Worm (Caenorhabditis elegans): ENCODE data around the gene T04C12.9.
A peak's percentile ranks its signal among the peaks of the same experiment; 100 is the strongest.

T04C12.9 gene

DNA sequence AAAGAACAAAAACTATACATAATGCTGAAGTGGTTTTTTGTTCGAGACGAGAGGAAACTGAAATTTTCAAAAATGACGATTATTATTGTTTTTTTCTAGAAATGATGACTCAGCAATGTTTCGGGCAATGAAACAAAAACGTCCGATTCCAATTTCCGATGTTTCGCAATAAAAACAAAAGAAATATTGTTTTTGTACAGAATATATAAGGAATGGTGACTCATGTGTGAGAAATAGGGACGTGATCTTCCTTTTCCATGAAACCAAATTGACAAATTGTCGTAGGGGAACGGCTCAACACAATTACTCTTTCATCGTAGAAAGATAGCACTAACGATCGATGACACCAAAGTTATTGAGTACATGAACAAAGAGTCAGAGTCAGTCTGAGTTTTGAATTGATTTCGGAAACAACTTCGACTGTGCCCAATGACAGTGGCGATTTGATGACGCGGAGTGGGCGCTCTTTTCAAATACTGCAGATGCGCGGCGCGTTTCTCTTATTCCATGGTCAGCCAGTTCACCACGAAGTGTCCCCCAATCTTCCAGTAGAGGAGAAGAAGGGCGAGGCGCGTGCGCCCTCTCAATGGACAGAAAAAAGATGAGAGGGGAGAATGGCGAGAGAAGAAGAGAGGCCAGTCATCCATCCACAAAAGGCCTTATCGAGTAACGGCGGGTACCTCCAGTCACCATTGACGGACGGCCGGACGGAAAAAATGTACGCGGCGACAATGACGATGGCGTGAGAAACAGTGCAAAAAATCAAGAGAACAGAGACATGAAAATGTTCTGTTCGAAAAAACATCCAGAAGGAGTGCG, 12.4 kb upstream of the T04C12.9 start (continued):
- TF ChIP-seq dmd-4 (tag; optimal IDR thresholded peaks at IDR 0.05) (no peak), nhr-237 (tag; optimal IDR thresholded peaks at IDR 0.05) (no peak), nhr-10 (tag; optimal IDR thresholded peaks at IDR 0.05) (no peak), nhr-12 (tag; optimal IDR thresholded peaks at IDR 0.05) (no peak), F13H6.1 (tag; optimal IDR thresholded peaks at IDR 0.05) (peak; percentile 10), ztf-11 (tag; optimal IDR thresholded peaks at IDR 0.05) (no peak), skn-1 (tag; optimal IDR thresholded peaks at IDR 0.05) (no peak), gmeb-1 (tag; optimal IDR thresholded peaks at IDR 0.05) (no peak)

DNA sequence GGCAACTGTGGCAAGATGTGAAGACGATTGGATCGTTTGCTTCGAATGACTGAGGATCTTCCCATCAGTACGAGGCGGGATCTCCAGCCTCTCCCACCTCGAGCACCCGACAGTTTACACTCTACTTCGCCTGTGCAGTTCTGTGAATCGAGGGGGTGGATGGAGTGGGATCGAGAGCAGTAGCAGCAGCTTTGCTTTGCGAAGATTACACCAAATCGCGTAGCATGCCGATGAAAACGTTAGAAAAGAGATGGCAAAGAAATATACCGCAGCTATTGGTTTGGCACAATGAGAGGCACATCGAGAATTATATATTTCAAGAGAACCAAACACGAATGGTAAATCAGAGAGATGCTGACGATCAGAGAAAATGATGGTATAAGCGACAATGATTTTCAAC, 11.4 kb upstream of the T04C12.9 start, which contains the start of gene act-3:
Gene act-3 (minus strand): TSS at position 51 of the 400 bp plus-strand sequence.
- TF ChIP-seq F13H6.1 (tag; optimal IDR thresholded peaks at IDR 0.05): peak; percentile 44
- TF ChIP-seq sma-9 (GFP tag; optimal IDR thresholded peaks at IDR 0.05): peak; percentile 16
- TF ChIP-seq sma-9 (tag; optimal IDR thresholded peaks at IDR 0.05): no peak
- no peak for TF ChIP-seq sma-3 (GFP tag; optimal IDR thresholded peaks at IDR 0.05)
- TF ChIP-seq alr-1 (tag; optimal IDR thresholded peaks at IDR 0.05): no peak
- peak; percentile 39 for TF ChIP-seq nhr-129 (tag; optimal IDR thresholded peaks at IDR 0.05)
- no peak for TF ChIP-seq nhr-25 (tag; optimal IDR thresholded peaks at IDR 0.05)
- TF ChIP-seq unc-55 (GFP tag; optimal IDR thresholded peaks at IDR 0.05): no peak

- TF ChIP-seq nhr-6 (tag; optimal IDR thresholded peaks at IDR 0.05) (no peak), nhr-12 (tag; optimal IDR thresholded peaks at IDR 0.05) (no peak), nhr-129 (tag; optimal IDR thresholded peaks at IDR 0.05) (peak; percentile 20), sma-9 (GFP tag; optimal IDR thresholded peaks at IDR 0.05) (peak; percentile 25), sma-9 (tag; optimal IDR thresholded peaks at IDR 0.05) (no peak)
These were observed 10.3 kb upstream of the T04C12.9 start for ce11 chrV:11073354-11073753.

ce11 chrV:11071453-11071852, 8.4 kb upstream of the T04C12.9 start:
- TF ChIP-seq R02D3.7 (tag; optimal IDR thresholded peaks at IDR 0.05) (no peak), nhr-129 (tag; optimal IDR thresholded peaks at IDR 0.05) (no peak), ztf-1 (GFP tag; conservative IDR thresholded peaks at IDR 0.05) (no peak), snpc-4 (tag; optimal IDR thresholded peaks at IDR 0.05) (no peak), dmd-4 (tag; optimal IDR thresholded peaks at IDR 0.05) (no peak), unc-39 (tag; optimal IDR thresholded peaks at IDR 0.05) (no peak), nhr-237 (tag; optimal IDR thresholded peaks at IDR 0.05) (no peak), C34F6.9 (tag; optimal IDR thresholded peaks at IDR 0.05) (no peak), mab-5 (tag; optimal IDR thresholded peaks at IDR 0.05) (no peak)

DNA sequence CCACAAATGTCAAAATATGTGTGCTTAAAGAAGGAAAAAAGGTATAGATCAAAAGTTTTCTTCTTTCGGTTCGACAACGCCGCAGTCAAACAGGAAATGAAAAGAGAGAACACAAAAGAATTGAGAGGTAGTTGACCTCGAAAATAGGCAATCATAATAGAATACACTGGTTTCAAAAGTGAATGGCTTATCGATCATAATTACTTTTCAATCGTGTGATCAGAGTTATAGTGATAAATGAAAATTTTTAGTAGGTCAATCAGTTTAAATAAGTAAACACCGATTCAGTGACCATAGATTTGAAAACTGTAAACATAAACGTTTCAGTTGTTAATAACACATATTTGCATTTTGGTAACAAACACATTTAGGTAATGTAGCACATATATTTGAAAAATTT, 7.4 kb upstream of the T04C12.9 start:
- TF ChIP-seq sma-3 (GFP tag; optimal IDR thresholded peaks at IDR 0.05) (peak; percentile 7), mdl-1 (tag; optimal IDR thresholded peaks at IDR 0.05) (no peak), nhr-21 (tag; optimal IDR thresholded peaks at IDR 0.05) (peak; percentile 12), crh-2 (tag; optimal IDR thresholded peaks at IDR 0.05) (peak; percentile 22), blmp-1 (tag; optimal IDR thresholded peaks at IDR 0.05; ENCODE audit: insufficient read depth) (peak; percentile 81), fos-1 (tag; optimal IDR thresholded peaks at IDR 0.05) (peak; percentile 17), nhr-25 (tag; optimal IDR thresholded peaks at IDR 0.05) (peak; percentile 75), ZK546.5 (tag; optimal IDR thresholded peaks at IDR 0.05) (no peak), snpc-4 (tag; optimal IDR thresholded peaks at IDR 0.05) (no peak), lsy-2 (tag; optimal IDR thresholded peaks at IDR 0.05) (no peak)

DNA sequence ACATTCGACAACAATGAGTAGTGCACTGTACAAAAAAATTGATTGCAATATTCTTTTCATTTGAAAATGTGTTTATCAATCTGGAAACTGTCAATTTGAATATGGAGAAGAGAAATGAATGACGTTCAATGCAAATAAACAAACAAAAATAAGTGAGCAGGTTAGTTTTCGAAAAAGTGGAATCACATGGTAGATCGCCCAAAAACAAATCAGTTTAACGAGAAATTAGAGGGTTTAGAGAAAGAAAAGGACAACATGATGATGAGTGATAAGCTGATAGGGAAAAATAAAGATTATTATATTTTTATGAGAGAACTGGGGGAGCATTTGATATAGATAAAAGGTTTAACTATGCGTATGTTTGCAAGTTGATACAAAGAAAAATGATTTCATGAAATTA, 6.3 kb upstream of the T04C12.9 start, which contains the start of gene T04C12.8:
Gene T04C12.8 (minus strand): TSS at position 82 of the 400 bp plus-strand sequence.
- TF ChIP-seq mdl-1 (tag; optimal IDR thresholded peaks at IDR 0.05): peak in 1 of 2 experiments; percentile 33
- peak; percentile 5 for TF ChIP-seq nhr-21 (tag; optimal IDR thresholded peaks at IDR 0.05)
- TF ChIP-seq sma-3 (GFP tag; optimal IDR thresholded peaks at IDR 0.05): peak; percentile 11
- peak; percentile 51 for TF ChIP-seq sma-9 (GFP tag; optimal IDR thresholded peaks at IDR 0.05)
- no peak for TF ChIP-seq sma-9 (tag; optimal IDR thresholded peaks at IDR 0.05)
- peak; percentile 78 for TF ChIP-seq skn-1 (tag; optimal IDR thresholded peaks at IDR 0.05)
- TF ChIP-seq aly-2 (tag; optimal IDR thresholded peaks at IDR 0.05): no peak
- TF ChIP-seq R02D3.7 (tag; optimal IDR thresholded peaks at IDR 0.05): no peak
- peak; percentile 31 for TF ChIP-seq F13H6.1 (tag; optimal IDR thresholded peaks at IDR 0.05)
- no peak for TF ChIP-seq mbf-1 (tag; optimal IDR thresholded peaks at IDR 0.05)
- no peak for TF ChIP-seq mab-5 (tag; optimal IDR thresholded peaks at IDR 0.05)
- TF ChIP-seq elt-3 (tag; optimal IDR thresholded peaks at IDR 0.05): no peak
- no peak for TF ChIP-seq dmd-4 (tag; optimal IDR thresholded peaks at IDR 0.05)
- no peak for TF ChIP-seq ztf-11 (tag; optimal IDR thresholded peaks at IDR 0.05)
- no peak for TF ChIP-seq nhr-23 (tag; optimal IDR thresholded peaks at IDR 0.05)
- peak; percentile 13 for TF ChIP-seq nhr-25 (tag; optimal IDR thresholded peaks at IDR 0.05)
- TF ChIP-seq nhr-77 (tag; optimal IDR thresholded peaks at IDR 0.05): no peak
- TF ChIP-seq snpc-4 (tag; optimal IDR thresholded peaks at IDR 0.05): no peak
- TF ChIP-seq crh-2 (tag; optimal IDR thresholded peaks at IDR 0.05): peak; percentile 62
- peak in 1 of 2 experiments; percentile 46 for TF ChIP-seq lsy-2 (tag; optimal IDR thresholded peaks at IDR 0.05)
- TF ChIP-seq egl-27 (tag; optimal IDR thresholded peaks at IDR 0.05): peak; percentile 15
- no peak for TF ChIP-seq nhr-237 (tag; optimal IDR thresholded peaks at IDR 0.05)
- no peak for TF ChIP-seq zag-1 (tag; optimal IDR thresholded peaks at IDR 0.05)
- peak; percentile 18 for TF ChIP-seq gmeb-1 (tag; optimal IDR thresholded peaks at IDR 0.05)
- peak; percentile 86 for TF ChIP-seq fos-1 (tag; optimal IDR thresholded peaks at IDR 0.05)
- no peak for TF ChIP-seq lin-11 (tag; optimal IDR thresholded peaks at IDR 0.05)
- TF ChIP-seq lin-13 (GFP tag; optimal IDR thresholded peaks at IDR 0.05): no peak
- TF ChIP-seq alr-1 (tag; optimal IDR thresholded peaks at IDR 0.05): no peak
- no peak for TF ChIP-seq sem-4 (tag; optimal IDR thresholded peaks at IDR 0.05)
